Worm (Caenorhabditis elegans) whole organism, young adult: ENCODE data around the gene kmo-1.

ENCODE experiments used
- F23B12.7 ChIP-seq: sonication (generic microtip); optimal IDR thresholded peaks from 2 replicates; lab custom pipeline; 2017; ENCODE audit warnings: missing genetic modification characterization, mild to moderate bottlenecking, missing compliant biosample characterization, antibody characterized with exemption, moderate library complexity; ENCODE audit not compliant: insufficient read depth
- Y56A3A.18 ChIP-seq: fragments of 200-800 bp; sonication (Bioruptor generic); IDR thresholded peaks from 2 replicates; pipeline ENCODE4 v1.3.6; 2022; ENCODE audit warnings: missing genetic modification reagents, missing genetic modification characterization, missing compliant biosample characterization
- ama-1 ChIP-seq, 3 experiments: fragments of 150-350 bp in 1 of 3; sonication (generic microtip) in 2 of 3; optimal IDR thresholded peaks; 2 replicates each; lab custom pipeline; 2014 to 2018; ENCODE audit warnings: missing biosample characterization in 2 of 3, missing genetic modification characterization in 2 of 3, missing genetic modification reagents in 2 of 3
- efl-1 ChIP-seq: fragments of 150-350 bp; optimal IDR thresholded peaks from 2 replicates; lab custom pipeline; 2014; ENCODE audit warnings: missing biosample characterization, missing genetic modification reagents, missing genetic modification characterization
- nfyb-1 ChIP-seq: fragments of 200-800 bp; sonication (Bioruptor generic); IDR thresholded peaks from 2 replicates; pipeline ENCODE4 v1.3.6; 2022; ENCODE audit warnings: missing genetic modification reagents, missing genetic modification characterization, missing compliant biosample characterization
- unc-130 ChIP-seq: sonication (generic microtip); optimal IDR thresholded peaks from 2 replicates; lab custom pipeline; 2016; ENCODE audit warnings: missing genetic modification reagents, missing genetic modification characterization, missing compliant biosample characterization

DNA sequence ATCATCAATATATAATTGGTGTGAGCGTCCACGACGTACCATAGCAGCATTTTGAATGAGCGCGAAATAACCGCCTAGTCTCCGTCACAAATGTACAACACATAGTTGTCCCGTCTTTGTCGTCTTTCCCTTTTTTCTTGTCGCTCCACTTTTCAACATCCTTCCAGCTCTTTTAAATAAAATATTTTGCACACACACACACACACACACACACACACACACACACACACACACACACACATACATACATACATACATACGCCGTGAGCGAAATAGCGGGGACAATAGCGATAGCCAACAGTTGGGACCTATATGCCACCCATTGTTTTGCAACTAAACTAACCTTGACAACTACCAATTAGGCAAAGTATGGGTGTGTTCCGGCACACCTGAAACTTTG, 32.0 kb downstream of the kmo-1 start:
- TF ChIP-seq unc-130 (GFP tag; lab: Kevin White, UChicago): no peak
- TF ChIP-seq efl-1 (GFP tag; lab: Kevin White, UChicago): no peak
- TF ChIP-seq F23B12.7 (tag; lab: Kevin White, UChicago): no peak
- no peak for TF ChIP-seq Y56A3A.18 (GFP tag; lab: Robert Waterston, UW)
- no peak for TF ChIP-seq ama-1 (optimal IDR thresholded peaks at IDR 0.05; lab: Kevin White, UChicago)
- TF ChIP-seq ama-1 (GFP tag; optimal IDR thresholded peaks at IDR 0.05; lab: Kevin White, UChicago): no peak
- no peak for TF ChIP-seq nfyb-1 (GFP tag; lab: Robert Waterston, UW)
